Worm (Caenorhabditis elegans): ENCODE measurements around the gene ugt-33.

ce11 chrV:10472901-10473774, 20.1 kb upstream of the ugt-33 start:
- TF ChIP-seq ZK546.5 (tag; optimal IDR thresholded peaks at IDR 0.05) (no peak), snpc-1.2 (GFP tag; IDR thresholded peaks at IDR 0.05) (no peak), ama-1 (optimal IDR thresholded peaks at IDR 0.05) (no peak), unc-130 (GFP tag; optimal IDR thresholded peaks at IDR 0.05) (no peak)

Data from whole organism, L4 larva.